Fruit fly (Drosophila melanogaster) whole organism, prepupa: Measurements from ENCODE around the gene CG34323.

Experiments used
- CG6808 ChIP-seq: fragments of 200-800 bp; sonication (Bioruptor generic); optimal IDR thresholded peaks from 3 replicates; lab custom pipeline; 2017; ENCODE audit warnings: missing biosample characterization, missing genetic modification characterization, mild to moderate bottlenecking, moderate library complexity, missing genetic modification reagents
- CG6854 ChIP-seq: fragments of 200-800 bp; sonication (Bioruptor generic); optimal IDR thresholded peaks from 2 replicates; lab custom pipeline; 2017; ENCODE audit warnings: missing biosample characterization, mild to moderate bottlenecking, missing genetic modification characterization
- Sox14 ChIP-seq: fragments of 200-800 bp; sonication (Bioruptor generic); optimal IDR thresholded peaks from 3 replicates; lab custom pipeline; 2016; ENCODE audit warnings: missing biosample characterization, missing genetic modification characterization
- cyc ChIP-seq: fragments of 200-800 bp; sonication (Bioruptor generic); optimal IDR thresholded peaks from 3 replicates; lab custom pipeline; 2016; ENCODE audit warnings: missing biosample characterization, missing genetic modification characterization

DNA sequence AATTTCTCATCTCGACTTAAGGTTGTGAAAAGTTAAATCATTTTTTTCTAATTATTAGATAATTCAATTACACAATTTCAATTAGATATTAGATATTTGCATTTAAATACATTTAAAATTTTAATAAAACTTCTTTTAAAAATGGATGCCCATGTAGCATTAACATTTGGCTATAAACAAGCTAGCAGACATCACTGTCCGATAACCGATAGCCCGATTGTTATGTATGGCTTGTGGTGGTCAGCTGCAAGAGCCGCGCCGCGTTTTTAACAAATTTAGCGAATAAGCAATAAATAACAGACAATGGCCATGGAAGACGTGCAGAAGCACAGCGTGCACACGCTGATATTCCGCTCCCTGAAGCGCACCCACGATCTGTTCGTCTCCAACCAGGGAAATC, 49.4 kb upstream of the CG34323 start, which contains the start of gene Tango4:
- TF ChIP-seq Sox14 (GFP tag; lab: Kevin White, UChicago) (no peak), CG6854 (GFP tag; lab: Kevin White, UChicago) (no peak), CG6808 (no peak), cyc (GFP tag; lab: Kevin White, UChicago) (no peak)
